Worm (Caenorhabditis elegans) whole organism, late embryonic: ENCODE data around the gene Y69H2.1.

ENCODE experiments used
- ceh-30 ChIP-seq: fragments of 150-350 bp; optimal IDR thresholded peaks from 2 replicates; lab custom pipeline; 2014; ENCODE audit warnings: missing biosample characterization, missing genetic modification characterization
- ceh-9 ChIP-seq: sonication (generic microtip); optimal IDR thresholded peaks from 2 replicates; lab custom pipeline; 2016; ENCODE audit warnings: mild to moderate bottlenecking, missing genetic modification characterization, inconsistent platforms, missing compliant biosample characterization
- che-1 ChIP-seq: sonication (generic microtip); optimal IDR thresholded peaks from 2 replicates; lab custom pipeline; 2016; ENCODE audit warnings: mild to moderate bottlenecking, missing genetic modification characterization, missing compliant biosample characterization
- dve-1 ChIP-seq: sonication (generic microtip); optimal IDR thresholded peaks from 2 replicates; lab custom pipeline; 2017; ENCODE audit warnings: antibody characterized with exemption, mild to moderate bottlenecking, missing genetic modification characterization, missing compliant biosample characterization
- elt-4 ChIP-seq: sonication (generic microtip); optimal IDR thresholded peaks from 2 replicates; lab custom pipeline; 2016; ENCODE audit warnings: missing genetic modification characterization, missing compliant biosample characterization
- hlh-6 ChIP-seq: sonication (generic microtip); optimal IDR thresholded peaks from 2 replicates; lab custom pipeline; 2016; ENCODE audit warnings: missing genotype, missing genetic modification characterization, missing compliant biosample characterization
- nhr-11 ChIP-seq: fragments of 150-350 bp; optimal IDR thresholded peaks from 2 replicates; lab custom pipeline; 2014; ENCODE audit warnings: missing biosample characterization, missing genetic modification characterization
- pqm-1 ChIP-seq: sonication (generic microtip); optimal IDR thresholded peaks from 2 replicates; lab custom pipeline; 2016; ENCODE audit warnings: missing genetic modification characterization, missing compliant biosample characterization
- pros-1 ChIP-seq: fragments of 150-350 bp; optimal IDR thresholded peaks from 2 replicates; lab custom pipeline; 2014; ENCODE audit warnings: missing biosample characterization, missing genetic modification reagents, missing genetic modification characterization
- tbx-2 ChIP-seq: sonication (generic microtip); optimal IDR thresholded peaks from 2 replicates; lab custom pipeline; 2016; ENCODE audit warnings: missing genetic modification characterization, missing compliant biosample characterization
- unc-42 ChIP-seq: sonication (generic microtip); optimal IDR thresholded peaks from 2 replicates; lab custom pipeline; 2016; ENCODE audit warnings: missing genotype, missing genetic modification characterization, missing compliant biosample characterization

- no peak for TF ChIP-seq pqm-1 (tag; lab: Kevin White, UChicago)
- no peak for TF ChIP-seq ceh-30 (tag; lab: Kevin White, UChicago)
- TF ChIP-seq nhr-11 (tag; lab: Kevin White, UChicago), result no peak
- TF ChIP-seq elt-4 (tag; lab: Kevin White, UChicago), result no peak
- TF ChIP-seq dve-1 (tag; lab: Kevin White, UChicago), result no peak
- no peak for TF ChIP-seq pros-1
- no peak for TF ChIP-seq ceh-9 (tag; lab: Kevin White, UChicago)
- no peak for TF ChIP-seq unc-42 (tag; lab: Kevin White, UChicago)
- no peak for TF ChIP-seq che-1 (tag; lab: Kevin White, UChicago)
- no peak for TF ChIP-seq tbx-2 (tag; lab: Kevin White, UChicago)
- TF ChIP-seq hlh-6 (tag; lab: Kevin White, UChicago), result no peak
These were observed 35.4 kb downstream of the Y69H2.1 start for ce11 chrV:18586954-18587353.
